Fruit fly (Drosophila melanogaster): ENCODE measurements around the gene Eip78C.

Eip78C gene

dm6 chr3L:21279876-21280566 is 53.6 kb downstream of the Eip78C start, which contains the start of gene AcCoAS (continued):
- TF ChIP-seq CG11093 (GFP tag; IDR thresholded peaks at IDR 0.05) (no peak), Rfx (GFP tag; IDR thresholded peaks at IDR 0.05) (peak; percentile 76), lilli (GFP tag; optimal IDR thresholded peaks at IDR 0.05) (peak; percentile 71), CG4404 (GFP tag; IDR thresholded peaks at IDR 0.05) (no peak), CG12744 (GFP tag; optimal IDR thresholded peaks at IDR 0.05) (peak; percentile 10), nau (GFP tag; optimal IDR thresholded peaks at IDR 0.05) (peak; percentile 60), sug (tag; optimal IDR thresholded peaks at IDR 0.05) (peak; percentile 98), CG12071 (GFP tag; optimal IDR thresholded peaks at IDR 0.05) (peak; percentile 34), wek (GFP tag; optimal IDR thresholded peaks at IDR 0.05) (no peak), amos (GFP tag; IDR thresholded peaks at IDR 0.05; ENCODE audit: partially characterized antibody) (peak; percentile 51; the same call in 1 of the 2 replicates), CG6813 (GFP tag; optimal IDR thresholded peaks at IDR 0.05) (peak; percentile 9), CG6683 (GFP tag; optimal IDR thresholded peaks at IDR 0.05) (peak; percentile 6), Fer2 (tag; optimal IDR thresholded peaks at IDR 0.05) (no peak), CG9932 (GFP tag; IDR thresholded peaks at IDR 0.05) (peak; percentile 56; the same call in 1 of the 2 replicates), BEAF-32 (GFP tag; optimal IDR thresholded peaks at IDR 0.05) (no peak), stc (GFP tag; IDR thresholded peaks at IDR 0.05) (0 out of 2 replicates have a peak, but pooled peaks have one; percentile 35), CG10147 (GFP tag; optimal IDR thresholded peaks at IDR 0.05) (peak; percentile 22), CG3407 (GFP tag; optimal IDR thresholded peaks at IDR 0.05) (no peak), Eip74EF (GFP tag; optimal IDR thresholded peaks at IDR 0.05) (no peak), chinmo (GFP tag; IDR thresholded peaks at IDR 0.05; ENCODE audit: partially characterized antibody) (peak; percentile 81; the same call in 2 of the 4 replicates), CG3163 (GFP tag; optimal IDR thresholded peaks at IDR 0.05) (peak; percentile 85), pan (optimal IDR thresholded peaks at IDR 0.05) (no peak), pan (GFP tag; optimal IDR thresholded peaks at IDR 0.05 in 1 of 2, IDR thresholded peaks at IDR 0.05 in 1 of 2) (no peak), ab (GFP tag; optimal IDR thresholded peaks at IDR 0.05) (no peak), ham (GFP tag; IDR thresholded peaks at IDR 0.05) (no peak), HLH54F (GFP tag; optimal IDR thresholded peaks at IDR 0.05) (peak; percentile 15), Hmr (GFP tag; optimal IDR thresholded peaks at IDR 0.05) (peak; percentile 32), cato (GFP tag; optimal IDR thresholded peaks at IDR 0.05; ENCODE audit: borderline replicate concordance) (no peak), Jarid2 (GFP tag; optimal IDR thresholded peaks at IDR 0.05) (peak; percentile 87), kay (GFP tag; optimal IDR thresholded peaks at IDR 0.05) (peak; percentile 46), abd-A (tag; optimal IDR thresholded peaks at IDR 0.05) (peak; percentile 60), mam (GFP tag; optimal IDR thresholded peaks at IDR 0.05) (peak; percentile 19), C15 (GFP tag; IDR thresholded peaks at IDR 0.05) (no peak), E2f2 (GFP tag; IDR thresholded peaks at IDR 0.05) (peak; percentile 13; the same call in 1 of the 2 replicates), Asciz (GFP tag; optimal IDR thresholded peaks at IDR 0.05) (no peak), CoRest (tag; optimal IDR thresholded peaks at IDR 0.05) (peak; percentile 5), CG9797 (GFP tag; optimal IDR thresholded peaks at IDR 0.05) (no peak), CG7556 (GFP tag; optimal IDR thresholded peaks at IDR 0.05) (peak; percentile 32), odd (GFP tag; optimal IDR thresholded peaks at IDR 0.05) (no peak), CG18599 (GFP tag; optimal IDR thresholded peaks at IDR 0.05) (peak; percentile 81), pho (GFP tag; optimal IDR thresholded peaks at IDR 0.05) (peak; percentile 30), Fer3 (tag; optimal IDR thresholded peaks at IDR 0.05) (peak; percentile 14), vfl (GFP tag; optimal IDR thresholded peaks at IDR 0.05) (peak; percentile 58), ranshi (GFP tag; IDR thresholded peaks at IDR 0.05) (0 out of 2 replicates have a peak, but pooled peaks have one; percentile 8), Myb (GFP tag; optimal IDR thresholded peaks at IDR 0.05) (peak; percentile 3), grn (GFP tag; optimal IDR thresholded peaks at IDR 0.05) (peak; percentile 91), CG31441 (GFP tag; IDR thresholded peaks at IDR 0.05) (no peak), CG12104 (GFP tag; optimal IDR thresholded peaks at IDR 0.05) (no peak), gro (GFP tag; optimal IDR thresholded peaks at IDR 0.05) (peak; percentile 75)

Measured in whole organism, embryonic.